Worm (Caenorhabditis elegans) whole organism, young adult: ENCODE data around the gene cyk-7.

Experiments used
- B0019.2 ChIP-seq: fragments of 200-800 bp; sonication (Bioruptor generic); conservative IDR thresholded peaks from 2 replicates; pipeline ENCODE4 v1.3.6; 2022; ENCODE audit warnings: missing genetic modification reagents, missing genetic modification characterization, missing compliant biosample characterization
- B0035.1 ChIP-seq: sonication (generic microtip); optimal IDR thresholded peaks from 2 replicates; lab custom pipeline; 2016; ENCODE audit warnings: missing genetic modification characterization, mild to moderate bottlenecking, missing compliant biosample characterization, missing genotype, missing genetic modification reagents
- F49E8.2 ChIP-seq: sonication (generic microtip); optimal IDR thresholded peaks from 3 replicates; lab custom pipeline; 2017; ENCODE audit warnings: missing genetic modification characterization, mild to moderate bottlenecking, missing compliant biosample characterization, antibody characterized with exemption, moderate library complexity; ENCODE audit not compliant: insufficient read depth
- F57A8.1 ChIP-seq: fragments of 200-800 bp; sonication (Bioruptor generic); optimal IDR thresholded peaks from 2 replicates; lab custom pipeline; 2018; ENCODE audit warnings: mild to moderate bottlenecking, missing genetic modification characterization, moderate library complexity, missing compliant biosample characterization
- Y56A3A.18 ChIP-seq: fragments of 200-800 bp; sonication (Bioruptor generic); IDR thresholded peaks from 2 replicates; pipeline ENCODE4 v1.3.6; 2022; ENCODE audit warnings: missing genetic modification reagents, missing genetic modification characterization, missing compliant biosample characterization
- ama-1 ChIP-seq, 3 experiments: fragments of 150-350 bp in 1 of 3; sonication (generic microtip) in 2 of 3; optimal IDR thresholded peaks; 2 replicates each; lab custom pipeline; 2014 to 2018; ENCODE audit warnings: missing biosample characterization in 2 of 3, missing genetic modification characterization in 2 of 3, missing genetic modification reagents in 2 of 3
- aptf-2 ChIP-seq: fragments of 200-800 bp; sonication (Bioruptor generic); conservative IDR thresholded peaks from 2 replicates; pipeline ENCODE4 v1.3.6; 2022; ENCODE audit warnings: missing genetic modification reagents, missing genetic modification characterization, missing compliant biosample characterization
- ccch-3 ChIP-seq: fragments of 200-800 bp; sonication (Bioruptor generic); optimal IDR thresholded peaks from 2 replicates; lab custom pipeline; 2018; ENCODE audit warnings: mild to moderate bottlenecking, missing genetic modification characterization, missing compliant biosample characterization
- ceh-58 ChIP-seq: fragments of 200-800 bp; sonication (Bioruptor generic); IDR thresholded peaks from 2 replicates; pipeline ENCODE4 v1.3.6; 2022; ENCODE audit warnings: missing genetic modification characterization, missing compliant biosample characterization
- die-1 ChIP-seq: sonication (generic microtip); optimal IDR thresholded peaks from 2 replicates; lab custom pipeline; 2016; ENCODE audit warnings: missing genotype, mild to moderate bottlenecking, missing genetic modification characterization, missing compliant biosample characterization
- dpff-1 ChIP-seq: sonication (generic microtip); optimal IDR thresholded peaks from 2 replicates; lab custom pipeline; 2017; ENCODE audit warnings: mild to moderate bottlenecking, missing genetic modification characterization, missing compliant biosample characterization
- egl-44 ChIP-seq: fragments of 200-800 bp; sonication (Bioruptor generic); IDR thresholded peaks from 2 replicates; pipeline ENCODE4 v1.3.6; 2022; ENCODE audit warnings: missing genetic modification reagents, missing genetic modification characterization, missing compliant biosample characterization
- gei-17 ChIP-seq: fragments of 200-800 bp; sonication (Bioruptor generic); optimal IDR thresholded peaks from 2 replicates; lab custom pipeline; 2018; ENCODE audit warnings: mild to moderate bottlenecking, missing genetic modification characterization, missing compliant biosample characterization
- hlh-12 ChIP-seq: sonication (generic microtip); optimal IDR thresholded peaks from 2 replicates; lab custom pipeline; 2016; ENCODE audit warnings: missing genetic modification characterization, missing compliant biosample characterization
- hlh-26 ChIP-seq: fragments of 200-800 bp; sonication (Bioruptor generic); conservative IDR thresholded peaks from 2 replicates; pipeline ENCODE4 v1.3.6; 2022; ENCODE audit warnings: missing genetic modification reagents, missing genetic modification characterization, missing compliant biosample characterization
- hmg-20 ChIP-seq: fragments of 200-800 bp; sonication (Bioruptor generic); IDR thresholded peaks from 2 replicates; pipeline ENCODE4 v1.3.6; 2022; ENCODE audit warnings: missing genetic modification reagents, missing genetic modification characterization, missing compliant biosample characterization
- lsl-1 ChIP-seq: fragments of 200-800 bp; sonication (Bioruptor generic); optimal IDR thresholded peaks from 2 replicates; lab custom pipeline; 2018; ENCODE audit warnings: mild to moderate bottlenecking, missing genetic modification characterization, moderate library complexity, missing compliant biosample characterization
- lsy-27 ChIP-seq: sonication (generic microtip); optimal IDR thresholded peaks from 2 replicates; lab custom pipeline; 2017; ENCODE audit warnings: missing genetic modification characterization, mild to moderate bottlenecking, missing compliant biosample characterization, antibody characterized with exemption, missing genotype, borderline replicate concordance; ENCODE audit not compliant: insufficient read depth
- madf-3 ChIP-seq: fragments of 200-800 bp; sonication (Bioruptor generic); IDR thresholded peaks from 2 replicates; pipeline ENCODE4 v1.3.6; 2022; ENCODE audit warnings: missing genetic modification reagents, missing genetic modification characterization, missing compliant biosample characterization
- mes-4 ChIP-seq: sonication (generic microtip); optimal IDR thresholded peaks from 2 replicates; lab custom pipeline; 2016; ENCODE audit warnings: missing genotype, missing genetic modification characterization, missing compliant biosample characterization
- nfya-2 ChIP-seq: fragments of 200-800 bp; sonication (Bioruptor generic); IDR thresholded peaks from 2 replicates; pipeline ENCODE4 v1.3.6; 2022; ENCODE audit warnings: missing genetic modification reagents, missing genetic modification characterization, missing compliant biosample characterization
- nhr-179 ChIP-seq: sonication (generic microtip); optimal IDR thresholded peaks from 2 replicates; lab custom pipeline; 2016; ENCODE audit warnings: mild to moderate bottlenecking, missing genetic modification characterization, missing compliant biosample characterization
- nhr-27 ChIP-seq: fragments of 200-800 bp; sonication (Bioruptor generic); optimal IDR thresholded peaks from 2 replicates; lab custom pipeline; 2018; ENCODE audit warnings: mild to moderate bottlenecking, missing genetic modification characterization, moderate library complexity, missing compliant biosample characterization
- nhr-80 ChIP-seq: sonication (generic microtip); optimal IDR thresholded peaks from 2 replicates; lab custom pipeline; 2016; ENCODE audit warnings: missing genetic modification characterization, missing compliant biosample characterization
- pbrm-1 ChIP-seq: fragments of 200-800 bp; sonication (Bioruptor generic); IDR thresholded peaks from 2 replicates; pipeline ENCODE4 v1.3.6; 2022; ENCODE audit warnings: missing genetic modification reagents, missing genetic modification characterization, missing compliant biosample characterization
- pha-4 ChIP-seq: fragments of 150-350 bp; sonication (generic microtip); optimal IDR thresholded peaks from 2 replicates; lab custom pipeline; 2014; ENCODE audit warnings: missing biosample characterization, missing genetic modification reagents, missing genetic modification characterization
- sea-2 ChIP-seq: fragments of 200-800 bp; sonication (Bioruptor generic); IDR thresholded peaks from 2 replicates; pipeline ENCODE4 v1.3.6; 2022; ENCODE audit warnings: missing genetic modification characterization, missing compliant biosample characterization
- snpc-1.3 ChIP-seq: sonication (generic microtip); optimal IDR thresholded peaks from 2 replicates; lab custom pipeline; 2017; ENCODE audit warnings: missing genetic modification characterization, mild to moderate bottlenecking, missing compliant biosample characterization, antibody characterized with exemption, moderate library complexity, missing genotype, missing genetic modification reagents; ENCODE audit not compliant: insufficient read depth
- snpc-4 ChIP-seq, 5 experiments: fragments of 150-350 bp in 1 of 5; sonication (generic microtip) in 4 of 5; optimal IDR thresholded peaks; 2 replicates each; lab custom pipeline; 2014 to 2018; ENCODE audit warnings: missing genetic modification characterization in 5 of 5, missing biosample characterization in 3 of 5, antibody characterized with exemption in 2 of 5, mild to moderate bottlenecking in 2 of 5, missing compliant biosample characterization in 2 of 5, missing genotype in 2 of 5, moderate library complexity in 2 of 5, missing genetic modification reagents in 1 of 5
- somi-1 ChIP-seq: fragments of 200-800 bp; sonication (Bioruptor generic); optimal IDR thresholded peaks from 2 replicates; lab custom pipeline; 2018; ENCODE audit warnings: mild to moderate bottlenecking, missing genetic modification characterization, missing compliant biosample characterization
- tlf-1 ChIP-seq: fragments of 200-800 bp; sonication (Bioruptor generic); optimal IDR thresholded peaks from 2 replicates; lab custom pipeline; 2018; ENCODE audit warnings: mild to moderate bottlenecking, missing genetic modification characterization, missing compliant biosample characterization
- xnd-1 ChIP-seq: sonication (generic microtip); optimal IDR thresholded peaks from 2 replicates; lab custom pipeline; 2016; ENCODE audit warnings: missing genotype, missing genetic modification reagents, missing genetic modification characterization, missing compliant biosample characterization
- zfh-2 ChIP-seq: fragments of 200-800 bp; sonication (Bioruptor generic); conservative IDR thresholded peaks from 2 replicates; pipeline ENCODE4 v1.3.6; 2022; ENCODE audit warnings: missing genetic modification reagents, missing genetic modification characterization, missing compliant biosample characterization
- ztf-25 ChIP-seq: fragments of 200-800 bp; sonication (Bioruptor generic); IDR thresholded peaks from 2 replicates; pipeline ENCODE4 v1.3.6; 2022; ENCODE audit warnings: missing genetic modification reagents, missing genetic modification characterization, missing compliant biosample characterization
- ztf-26 ChIP-seq: sonication (generic microtip); optimal IDR thresholded peaks from 2 replicates; lab custom pipeline; 2017; ENCODE audit warnings: missing genetic modification characterization, missing compliant biosample characterization

Gene cyk-7

ce11 chrIII:7795311-7795710 lies at the start of gene cyk-7 (continued):
- TF ChIP-seq snpc-4 (GFP tag; optimal IDR thresholded peaks at IDR 0.05; lab: Kevin White, UChicago) (no peak), snpc-4 (tag; optimal IDR thresholded peaks at IDR 0.05; lab: Kevin White, UChicago) (peak in 1 of 4 experiments; percentile 28), ceh-58 (GFP tag; lab: Robert Waterston, UW) (no peak), zfh-2 (GFP tag; lab: Robert Waterston, UW) (no peak), snpc-1.3 (peak; percentile 85), hlh-12 (tag; lab: Kevin White, UChicago) (no peak), F57A8.1 (no peak), somi-1 (GFP tag; lab: Kevin White, UChicago) (no peak), lsl-1 (peak; percentile 74), F49E8.2 (tag; lab: Kevin White, UChicago) (peak; percentile 13), pha-4 (tag; lab: Kevin White, UChicago) (no peak), ccch-3 (GFP tag; lab: Kevin White, UChicago) (no peak), pbrm-1 (peak; percentile 25; the same call in 1 of the 2 replicates), B0019.2 (GFP tag; lab: Robert Waterston, UW) (no peak), xnd-1 (tag; lab: Kevin White, UChicago) (peak; percentile 69), gei-17 (GFP tag; lab: Kevin White, UChicago) (no peak), hmg-20 (no peak), dpff-1 (tag; lab: Kevin White, UChicago) (no peak)

ce11 chrIII:7843536-7843935 lies 48.3 kb upstream of the cyk-7 start, which contains the start of gene ZK652.8:
Gene ZK652.8 (minus strand): TSS chrIII:7843636.
- TF ChIP-seq hlh-26 (GFP tag; lab: Robert Waterston, UW) (no peak), nhr-80 (tag; lab: Kevin White, UChicago) (no peak), nhr-27 (tag; lab: Kevin White, UChicago) (no peak), sea-2 (GFP tag; lab: Robert Waterston, UW) (no peak), ztf-26 (tag; lab: Kevin White, UChicago) (no peak), die-1 (tag; lab: Kevin White, UChicago) (no peak), ama-1 (optimal IDR thresholded peaks at IDR 0.05; lab: Kevin White, UChicago) (no peak), ama-1 (GFP tag; optimal IDR thresholded peaks at IDR 0.05; lab: Kevin White, UChicago) (no peak), nfya-2 (GFP tag; lab: Robert Waterston, UW) (no peak), mes-4 (tag; lab: Kevin White, UChicago) (no peak), egl-44 (GFP tag; lab: Robert Waterston, UW) (no peak), aptf-2 (GFP tag; lab: Robert Waterston, UW) (no peak), nhr-179 (tag; lab: Kevin White, UChicago) (no peak), tlf-1 (GFP tag; lab: Kevin White, UChicago) (no peak), Y56A3A.18 (GFP tag; lab: Robert Waterston, UW) (no peak), B0035.1 (tag; lab: Kevin White, UChicago) (no peak), lsy-27 (tag; lab: Kevin White, UChicago) (no peak), ztf-25 (no peak), madf-3 (no peak), hlh-12 (tag; lab: Kevin White, UChicago) (no peak)
